Worm (Caenorhabditis elegans) whole organism, mixed stage, embryonic: ENCODE results near the gene W02F12.8.

Source experiments
- elt-1 ChIP-seq: sonication (generic microtip); optimal IDR thresholded peaks from 2 replicates; lab custom pipeline; 2017; ENCODE audit warnings: missing genetic modification characterization, mild to moderate bottlenecking, missing compliant biosample characterization, antibody characterized with exemption, moderate library complexity, borderline replicate concordance; ENCODE audit not compliant: insufficient read depth
- flh-1 ChIP-seq: fragments of 200-800 bp; sonication (Bioruptor generic); optimal IDR thresholded peaks from 2 replicates; lab custom pipeline; 2018; ENCODE audit warnings: mild to moderate bottlenecking, missing genetic modification characterization, moderate library complexity, missing compliant biosample characterization
- ham-2 ChIP-seq: fragments of 200-800 bp; sonication (Bioruptor generic); optimal IDR thresholded peaks from 2 replicates; lab custom pipeline; 2018; ENCODE audit warnings: mild to moderate bottlenecking, missing genetic modification characterization, missing compliant biosample characterization
- nhr-12 ChIP-seq: fragments of 150-350 bp; optimal IDR thresholded peaks from 2 replicates; lab custom pipeline; 2014; ENCODE audit warnings: missing biosample characterization, missing genetic modification characterization

DNA sequence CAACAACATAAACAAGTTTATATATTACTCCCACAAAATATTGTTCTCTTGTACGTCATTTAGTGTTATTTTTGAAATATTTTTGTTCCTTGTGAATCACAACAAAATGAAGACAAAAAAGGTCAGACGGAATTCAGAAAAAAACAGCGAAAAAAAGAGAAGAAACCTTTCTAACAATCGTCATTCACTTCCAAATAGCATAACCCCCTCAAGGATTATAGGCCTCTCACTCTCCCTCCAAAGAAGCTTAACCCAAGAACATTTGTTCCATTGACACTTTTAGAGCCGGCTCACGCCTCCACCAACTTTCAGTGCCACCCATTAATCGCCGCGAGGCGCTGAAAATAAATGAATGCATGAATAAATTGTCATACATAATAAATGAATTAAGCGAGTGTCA is 35.0 kb downstream of the W02F12.8 start:
- no peak for TF ChIP-seq ham-2
- no peak for TF ChIP-seq nhr-12
- no peak for TF ChIP-seq elt-1 (tag; lab: Kevin White, UChicago)
- TF ChIP-seq flh-1 (GFP tag; lab: Kevin White, UChicago), result no peak
